Worm (Caenorhabditis elegans) whole organism, late embryonic: Measurements from ENCODE around the gene C42D4.13.

Experiments used
- C38D4.7 ChIP-seq: fragments of 200-800 bp; sonication (Bioruptor generic); optimal IDR thresholded peaks from 2 replicates; lab custom pipeline; 2018; ENCODE audit warnings: mild to moderate bottlenecking, missing genetic modification characterization, moderate library complexity, missing compliant biosample characterization
- K02D7.2 ChIP-seq: sonication (generic microtip); optimal IDR thresholded peaks from 2 replicates; lab custom pipeline; 2017; ENCODE audit warnings: mild to moderate bottlenecking, missing genetic modification characterization, missing compliant biosample characterization
- T23F11.4 ChIP-seq: fragments of 200-800 bp; sonication (Bioruptor generic); optimal IDR thresholded peaks from 2 replicates; lab custom pipeline; 2018; ENCODE audit warnings: mild to moderate bottlenecking, missing genetic modification characterization, missing compliant biosample characterization
- Y22D7AL.16 ChIP-seq: sonication (generic microtip); optimal IDR thresholded peaks from 2 replicates; lab custom pipeline; 2016; ENCODE audit warnings: missing genetic modification characterization, missing compliant biosample characterization
- ama-1 ChIP-seq: fragments of 150-350 bp; optimal IDR thresholded peaks from 2 replicates; lab custom pipeline; 2014
- ceh-18 ChIP-seq: sonication (generic microtip); optimal IDR thresholded peaks from 2 replicates; lab custom pipeline; 2016; ENCODE audit warnings: missing genetic modification characterization, missing compliant biosample characterization
- ceh-19 ChIP-seq: fragments of 200-800 bp; sonication (Bioruptor generic); optimal IDR thresholded peaks from 2 replicates; lab custom pipeline; 2018; ENCODE audit warnings: mild to moderate bottlenecking, missing genetic modification characterization, missing compliant biosample characterization
- ceh-2 ChIP-seq: sonication (generic microtip); optimal IDR thresholded peaks from 2 replicates; lab custom pipeline; 2016; ENCODE audit warnings: missing genotype, missing genetic modification characterization, missing compliant biosample characterization
- ceh-22 ChIP-seq: sonication (generic microtip); optimal IDR thresholded peaks from 2 replicates; lab custom pipeline; 2017; ENCODE audit warnings: missing biosample characterization, missing genetic modification characterization
- ceh-30 ChIP-seq: fragments of 150-350 bp; optimal IDR thresholded peaks from 2 replicates; lab custom pipeline; 2014; ENCODE audit warnings: missing biosample characterization, missing genetic modification characterization
- ceh-31 ChIP-seq: sonication (generic microtip); optimal IDR thresholded peaks from 2 replicates; lab custom pipeline; 2016; ENCODE audit warnings: missing genetic modification characterization, missing compliant biosample characterization
- ceh-34 ChIP-seq: sonication (generic microtip); optimal IDR thresholded peaks from 2 replicates; lab custom pipeline; 2016; ENCODE audit warnings: mild to moderate bottlenecking, missing genetic modification characterization, missing compliant biosample characterization
- ceh-6 ChIP-seq: fragments of 200-800 bp; sonication (Bioruptor generic); optimal IDR thresholded peaks from 2 replicates; lab custom pipeline; 2018; ENCODE audit warnings: mild to moderate bottlenecking, missing genetic modification characterization, missing compliant biosample characterization
- ceh-9 ChIP-seq: sonication (generic microtip); optimal IDR thresholded peaks from 2 replicates; lab custom pipeline; 2016; ENCODE audit warnings: mild to moderate bottlenecking, missing genetic modification characterization, inconsistent platforms, missing compliant biosample characterization
- dmd-4 ChIP-seq: sonication (generic microtip); optimal IDR thresholded peaks from 2 replicates; lab custom pipeline; 2016; ENCODE audit warnings: borderline replicate concordance, missing genetic modification characterization, missing compliant biosample characterization
- dve-1 ChIP-seq: sonication (generic microtip); optimal IDR thresholded peaks from 2 replicates; lab custom pipeline; 2017; ENCODE audit warnings: antibody characterized with exemption, mild to moderate bottlenecking, missing genetic modification characterization, missing compliant biosample characterization
- elt-2 ChIP-seq: sonication (generic microtip); optimal IDR thresholded peaks from 2 replicates; lab custom pipeline; 2016; ENCODE audit warnings: missing genetic modification reagents, missing genetic modification characterization, missing compliant biosample characterization
- ets-4 ChIP-seq: sonication (generic microtip); optimal IDR thresholded peaks from 2 replicates; lab custom pipeline; 2016; ENCODE audit warnings: missing genetic modification characterization, missing compliant biosample characterization
- fkh-10 ChIP-seq: fragments of 150-350 bp; optimal IDR thresholded peaks from 2 replicates; lab custom pipeline; 2014; ENCODE audit warnings: missing biosample characterization, missing genetic modification reagents, missing genetic modification characterization
- fkh-6 ChIP-seq: sonication (generic microtip); optimal IDR thresholded peaks from 2 replicates; lab custom pipeline; 2016; ENCODE audit warnings: missing genetic modification characterization, missing compliant biosample characterization
- gmeb-2 ChIP-seq: sonication (generic microtip); optimal IDR thresholded peaks from 2 replicates; lab custom pipeline; 2016; ENCODE audit warnings: missing genetic modification characterization, inconsistent platforms, missing compliant biosample characterization
- hlh-13 ChIP-seq: fragments of 200-800 bp; sonication (Bioruptor generic); optimal IDR thresholded peaks from 2 replicates; lab custom pipeline; 2018; ENCODE audit warnings: mild to moderate bottlenecking, missing genetic modification characterization, missing compliant biosample characterization
- hlh-15 ChIP-seq: sonication (generic microtip); optimal IDR thresholded peaks from 2 replicates; lab custom pipeline; 2016; ENCODE audit warnings: missing genetic modification characterization, missing compliant biosample characterization
- hlh-30 ChIP-seq: sonication (generic microtip); optimal IDR thresholded peaks from 2 replicates; lab custom pipeline; 2017; ENCODE audit warnings: antibody characterized with exemption, missing genetic modification characterization, missing compliant biosample characterization; ENCODE audit not compliant: insufficient read depth
- hlh-6 ChIP-seq: sonication (generic microtip); optimal IDR thresholded peaks from 2 replicates; lab custom pipeline; 2016; ENCODE audit warnings: missing genotype, missing genetic modification characterization, missing compliant biosample characterization
- hlh-8 ChIP-seq: sonication (generic microtip); optimal IDR thresholded peaks from 2 replicates; lab custom pipeline; 2016; ENCODE audit warnings: missing genotype, missing genetic modification characterization, missing compliant biosample characterization
- lim-6 ChIP-seq: sonication (generic microtip); optimal IDR thresholded peaks from 2 replicates; lab custom pipeline; 2016; ENCODE audit warnings: missing genetic modification characterization, missing compliant biosample characterization
- lin-11 ChIP-seq: fragments of 200-800 bp; sonication (Bioruptor generic); optimal IDR thresholded peaks from 2 replicates; lab custom pipeline; 2018; ENCODE audit warnings: mild to moderate bottlenecking, missing genetic modification characterization, missing compliant biosample characterization
- madf-2 ChIP-seq: sonication (generic microtip); optimal IDR thresholded peaks from 2 replicates; lab custom pipeline; 2017; ENCODE audit warnings: missing genetic modification characterization, missing compliant biosample characterization
- nfya-1 ChIP-seq: sonication (generic microtip); optimal IDR thresholded peaks from 2 replicates; lab custom pipeline; 2017; ENCODE audit warnings: missing genetic modification characterization, mild to moderate bottlenecking, missing compliant biosample characterization, antibody characterized with exemption, moderate library complexity
- nhr-11 ChIP-seq: fragments of 150-350 bp; optimal IDR thresholded peaks from 2 replicates; lab custom pipeline; 2014; ENCODE audit warnings: missing biosample characterization, missing genetic modification characterization
- npax-4 ChIP-seq: sonication (generic microtip); optimal IDR thresholded peaks from 2 replicates; lab custom pipeline; 2016; ENCODE audit warnings: missing genetic modification characterization, missing compliant biosample characterization
- odd-2 ChIP-seq: sonication (generic microtip); optimal IDR thresholded peaks from 2 replicates; lab custom pipeline; 2017; ENCODE audit warnings: antibody characterized with exemption, mild to moderate bottlenecking, missing genetic modification characterization, missing compliant biosample characterization
- pax-1 ChIP-seq: fragments of 150-350 bp; optimal IDR thresholded peaks from 2 replicates; lab custom pipeline; 2014; ENCODE audit warnings: missing biosample characterization, missing genetic modification characterization
- pqm-1 ChIP-seq: sonication (generic microtip); optimal IDR thresholded peaks from 2 replicates; lab custom pipeline; 2016; ENCODE audit warnings: missing genetic modification characterization, missing compliant biosample characterization
- pros-1 ChIP-seq: fragments of 150-350 bp; optimal IDR thresholded peaks from 2 replicates; lab custom pipeline; 2014; ENCODE audit warnings: missing biosample characterization, missing genetic modification reagents, missing genetic modification characterization
- rnt-1 ChIP-seq: sonication (generic microtip); optimal IDR thresholded peaks from 2 replicates; lab custom pipeline; 2016; ENCODE audit warnings: missing genetic modification characterization, missing compliant biosample characterization
- sox-2 ChIP-seq: fragments of 200-800 bp; sonication (Bioruptor generic); IDR thresholded peaks from 2 replicates; pipeline ENCODE4 v1.3.6; 2022; ENCODE audit warnings: missing genetic modification reagents, missing genetic modification characterization, missing compliant biosample characterization
- sox-4 ChIP-seq: sonication (generic microtip); optimal IDR thresholded peaks from 2 replicates; lab custom pipeline; 2017; ENCODE audit warnings: mild to moderate bottlenecking, missing genetic modification characterization, inconsistent platforms, missing compliant biosample characterization
- syd-9 ChIP-seq: sonication (generic microtip); optimal IDR thresholded peaks from 2 replicates; lab custom pipeline; 2016; ENCODE audit warnings: mild to moderate bottlenecking, missing genetic modification characterization, moderate library complexity, missing compliant biosample characterization
- tbx-2 ChIP-seq: sonication (generic microtip); optimal IDR thresholded peaks from 2 replicates; lab custom pipeline; 2016; ENCODE audit warnings: missing genetic modification characterization, missing compliant biosample characterization
- tbx-7 ChIP-seq: sonication (generic microtip); optimal IDR thresholded peaks from 2 replicates; lab custom pipeline; 2016; ENCODE audit warnings: missing genotype, missing genetic modification characterization, missing compliant biosample characterization
- ttx-3 ChIP-seq: sonication (generic microtip); optimal IDR thresholded peaks from 2 replicates; lab custom pipeline; 2016; ENCODE audit warnings: missing genetic modification reagents, missing genetic modification characterization, missing compliant biosample characterization
- unc-3 ChIP-seq, 2 experiments: fragments of 200-800 bp in 1 of 2; sonication (Bioruptor generic) in 1 of 2; sonication (generic microtip) in 1 of 2; conservative IDR thresholded peaks in 1 of 2; optimal IDR thresholded peaks in 1 of 2; 2 replicates each; pipeline versions ENCODE4 v1.3.6 to Lab custom; 2016 to 2022; ENCODE audit warnings: missing compliant biosample characterization in 2 of 2, missing genetic modification characterization in 2 of 2, missing genetic modification reagents in 1 of 2
- unc-42 ChIP-seq: sonication (generic microtip); optimal IDR thresholded peaks from 2 replicates; lab custom pipeline; 2016; ENCODE audit warnings: missing genotype, missing genetic modification characterization, missing compliant biosample characterization
- unc-55 ChIP-seq: sonication (generic microtip); optimal IDR thresholded peaks from 2 replicates; lab custom pipeline; 2017; ENCODE audit warnings: missing biosample characterization, missing genetic modification reagents, missing genetic modification characterization
- ztf-16 ChIP-seq: sonication (generic microtip); optimal IDR thresholded peaks from 2 replicates; lab custom pipeline; 2017; ENCODE audit warnings: missing genetic modification characterization, missing compliant biosample characterization

Gene C42D4.13

ce11 chrIV:7235382-7235917, 47.5 kb upstream of the C42D4.13 start (continued):
- no peak for TF ChIP-seq ceh-6 (GFP tag; lab: Kevin White, UChicago)
- no peak for TF ChIP-seq rnt-1 (tag; lab: Kevin White, UChicago)
- peak; percentile 9 for TF ChIP-seq ceh-2 (tag; lab: Kevin White, UChicago)
- TF ChIP-seq C38D4.7 = no peak
- TF ChIP-seq hlh-13 (GFP tag; lab: Kevin White, UChicago) = no peak
- TF ChIP-seq T23F11.4 (GFP tag; lab: Kevin White, UChicago) = no peak
- no peak for TF ChIP-seq odd-2
- TF ChIP-seq ttx-3 (tag; lab: Kevin White, UChicago) = no peak
- TF ChIP-seq ceh-19 (GFP tag; lab: Kevin White, UChicago) = peak; percentile 43
- TF ChIP-seq hlh-15 (tag; lab: Kevin White, UChicago) = no peak
- TF ChIP-seq hlh-8 (tag; lab: Kevin White, UChicago) = no peak
- peak; percentile 67 for TF ChIP-seq dmd-4 (tag; lab: Kevin White, UChicago)
- peak; percentile 80 for TF ChIP-seq ceh-31
- peak; percentile 80 for TF ChIP-seq nfya-1
- TF ChIP-seq tbx-7 (tag; lab: Kevin White, UChicago) = peak; percentile 6
- TF ChIP-seq fkh-10 = no peak
- no peak for TF ChIP-seq ceh-22 (tag; lab: Kevin White, UChicago)
- no peak for TF ChIP-seq pqm-1 (tag; lab: Kevin White, UChicago)
- TF ChIP-seq hlh-30 (tag; lab: Kevin White, UChicago) = no peak
- TF ChIP-seq ceh-34 (tag; lab: Kevin White, UChicago) = peak; percentile 83
- no peak for TF ChIP-seq ama-1 (lab: Kevin White, UChicago)
- TF ChIP-seq gmeb-2 (tag; lab: Kevin White, UChicago) = no peak
- TF ChIP-seq K02D7.2 = no peak
- TF ChIP-seq ceh-9 (tag; lab: Kevin White, UChicago) = no peak
- no peak for TF ChIP-seq npax-4
- TF ChIP-seq sox-2 (GFP tag; lab: Robert Waterston, UW) = no peak
- TF ChIP-seq ztf-16 (tag; lab: Kevin White, UChicago) = peak; percentile 6
- TF ChIP-seq unc-3 (GFP tag; conservative IDR thresholded peaks at IDR 0.05; lab: Robert Waterston, UW) = no peak
- TF ChIP-seq unc-3 (tag; optimal IDR thresholded peaks at IDR 0.05; lab: Kevin White, UChicago) = no peak
- TF ChIP-seq fkh-6 = peak; percentile 50
- peak; percentile 51 for TF ChIP-seq unc-42
- TF ChIP-seq dve-1 (tag; lab: Kevin White, UChicago) = no peak
- TF ChIP-seq lim-6 = no peak
- TF ChIP-seq tbx-2 (tag; lab: Kevin White, UChicago) = peak; percentile 70
- TF ChIP-seq pax-1 (tag; lab: Kevin White, UChicago) = no peak
- TF ChIP-seq madf-2 (tag; lab: Kevin White, UChicago) = no peak
- peak; percentile 27 for TF ChIP-seq hlh-6 (tag; lab: Kevin White, UChicago)
- no peak for TF ChIP-seq lin-11 (tag; lab: Kevin White, UChicago)
- peak; percentile 96 for TF ChIP-seq elt-2
- TF ChIP-seq syd-9 (tag; lab: Kevin White, UChicago) = peak; percentile 39
- TF ChIP-seq ceh-18 (tag; lab: Kevin White, UChicago) = peak; percentile 75
- no peak for TF ChIP-seq sox-4 (tag; lab: Kevin White, UChicago)

ce11 chrIV:7234623-7235022, 46.7 kb upstream of the C42D4.13 start:
- TF ChIP-seq hlh-8 (tag; lab: Kevin White, UChicago) (no peak), Y22D7AL.16 (tag; lab: Kevin White, UChicago) (no peak), unc-55 (GFP tag; lab: Kevin White, UChicago) (no peak), dve-1 (tag; lab: Kevin White, UChicago) (no peak), nfya-1 (no peak), nhr-11 (tag; lab: Kevin White, UChicago) (no peak), K02D7.2 (no peak), C38D4.7 (no peak), ets-4 (tag; lab: Kevin White, UChicago) (no peak), ceh-6 (GFP tag; lab: Kevin White, UChicago) (no peak), fkh-10 (no peak), pax-1 (tag; lab: Kevin White, UChicago) (no peak), pros-1 (tag; lab: Kevin White, UChicago) (no peak), ceh-30 (tag; lab: Kevin White, UChicago) (no peak), ceh-9 (tag; lab: Kevin White, UChicago) (no peak), T23F11.4 (GFP tag; lab: Kevin White, UChicago) (no peak), pqm-1 (tag; lab: Kevin White, UChicago) (no peak)
